Worm (Caenorhabditis elegans) whole organism, L4 larva: Measurements from ENCODE around the gene srf-3.

Experiments used
- D1046.2 ChIP-seq: fragments of 200-800 bp; sonication (Bioruptor generic); IDR thresholded peaks from 2 replicates; pipeline ENCODE4 v1.3.6; 2022; ENCODE audit warnings: missing genetic modification characterization, missing compliant biosample characterization
- T20F7.1 ChIP-seq: fragments of 200-800 bp; sonication (Bioruptor generic); optimal IDR thresholded peaks from 2 replicates; lab custom pipeline; 2018; ENCODE audit warnings: mild to moderate bottlenecking, missing genetic modification characterization, missing compliant biosample characterization
- Y5F2A.4 ChIP-seq: fragments of 200-800 bp; sonication (Bioruptor generic); optimal IDR thresholded peaks from 2 replicates; lab custom pipeline; 2018; ENCODE audit warnings: mild to moderate bottlenecking, missing genetic modification characterization, missing compliant biosample characterization
- ZK546.5 ChIP-seq, 2 experiments: sonication (generic microtip); optimal IDR thresholded peaks; 2 replicates each; lab custom pipeline; 2017; ENCODE audit warnings: missing biosample characterization in 2 of 2, missing genetic modification characterization in 2 of 2
- aha-1 ChIP-seq: fragments of 150-350 bp; peaks from one replicate; lab custom pipeline; 2014; ENCODE audit warnings: missing biosample characterization, missing genetic modification characterization
- ceh-20 ChIP-seq: fragments of 200-800 bp; sonication (Bioruptor generic); IDR thresholded peaks from 2 replicates; pipeline ENCODE4 v1.3.6; 2022; ENCODE audit warnings: missing genetic modification reagents, missing genetic modification characterization, missing compliant biosample characterization
- ceh-62 ChIP-seq: sonication (generic microtip); optimal IDR thresholded peaks from 2 replicates; lab custom pipeline; 2017; ENCODE audit warnings: missing biosample characterization, missing genetic modification characterization
- dmd-6 ChIP-seq: fragments of 200-800 bp; sonication (Bioruptor generic); IDR thresholded peaks from 2 replicates; pipeline ENCODE4 v1.3.6; 2022; ENCODE audit warnings: missing genetic modification reagents, missing genetic modification characterization, missing compliant biosample characterization
- dve-1 ChIP-seq: sonication (generic microtip); optimal IDR thresholded peaks from 2 replicates; lab custom pipeline; 2017; ENCODE audit warnings: antibody characterized with exemption, mild to moderate bottlenecking, missing genetic modification characterization, missing compliant biosample characterization; ENCODE audit not compliant: insufficient read depth
- gei-8 ChIP-seq: fragments of 200-800 bp; sonication (Bioruptor generic); optimal IDR thresholded peaks from 2 replicates; lab custom pipeline; 2018; ENCODE audit warnings: mild to moderate bottlenecking, missing genetic modification characterization, missing compliant biosample characterization
- hlh-11 ChIP-seq: fragments of 200-800 bp; sonication (Bioruptor generic); optimal IDR thresholded peaks from 2 replicates; lab custom pipeline; 2018; ENCODE audit warnings: mild to moderate bottlenecking, missing genetic modification characterization, missing compliant biosample characterization
- hlh-30 ChIP-seq: sonication (generic microtip); optimal IDR thresholded peaks from 2 replicates; lab custom pipeline; 2017; ENCODE audit warnings: antibody characterized with exemption, mild to moderate bottlenecking, missing genetic modification characterization, missing compliant biosample characterization; ENCODE audit not compliant: insufficient read depth
- hmg-1.1 ChIP-seq: fragments of 200-800 bp; sonication (Bioruptor generic); IDR thresholded peaks from 2 replicates; pipeline ENCODE4 v1.3.6; 2022; ENCODE audit warnings: missing genetic modification reagents, missing genetic modification characterization, missing compliant biosample characterization
- jun-1 ChIP-seq: fragments of 150-350 bp; optimal IDR thresholded peaks from 2 replicates; lab custom pipeline; 2014; ENCODE audit warnings: missing biosample characterization, missing genetic modification reagents, missing genetic modification characterization
- lin-1 ChIP-seq: fragments of 200-800 bp; sonication (Bioruptor generic); IDR thresholded peaks from 2 replicates; pipeline ENCODE4 v1.3.6; 2022; ENCODE audit warnings: missing genetic modification reagents, missing genetic modification characterization, missing compliant biosample characterization
- lsy-2 ChIP-seq, 2 experiments: fragments of 150-350 bp in 1 of 2; sonication (generic microtip) in 1 of 2; optimal IDR thresholded peaks; 2 replicates each; lab custom pipeline; 2014 to 2017; ENCODE audit warnings: missing biosample characterization in 2 of 2, missing genetic modification characterization in 2 of 2
- madf-9 ChIP-seq: fragments of 200-800 bp; sonication (Bioruptor generic); conservative IDR thresholded peaks from 2 replicates; pipeline ENCODE4 v1.3.6; 2022; ENCODE audit warnings: missing genetic modification reagents, missing genetic modification characterization, missing compliant biosample characterization
- mdl-1 ChIP-seq, 2 experiments: fragments of 150-350 bp in 1 of 2; sonication (generic microtip) in 1 of 2; optimal IDR thresholded peaks; 2 replicates each; lab custom pipeline; 2014 to 2017; ENCODE audit warnings: missing biosample characterization in 2 of 2, missing genetic modification characterization in 2 of 2
- mes-2 ChIP-seq: sonication (generic microtip); optimal IDR thresholded peaks from 2 replicates; lab custom pipeline; 2016; ENCODE audit warnings: missing genotype, mild to moderate bottlenecking, missing genetic modification characterization, missing compliant biosample characterization; ENCODE audit not compliant: poor library complexity, severe bottlenecking
- nhr-11 ChIP-seq: fragments of 150-350 bp; optimal IDR thresholded peaks from 2 replicates; lab custom pipeline; 2014; ENCODE audit warnings: missing biosample characterization, missing genetic modification characterization
- nhr-41 ChIP-seq: fragments of 200-800 bp; sonication (Bioruptor generic); IDR thresholded peaks from 2 replicates; pipeline ENCODE4 v1.3.6; 2022; ENCODE audit warnings: missing genetic modification reagents, missing genetic modification characterization, missing compliant biosample characterization
- nhr-48 ChIP-seq: sonication (generic microtip); optimal IDR thresholded peaks from 2 replicates; lab custom pipeline; 2016; ENCODE audit warnings: mild to moderate bottlenecking, missing genetic modification characterization, missing compliant biosample characterization
- nhr-6 ChIP-seq: fragments of 150-350 bp; optimal IDR thresholded peaks from 2 replicates; lab custom pipeline; 2014; ENCODE audit warnings: missing biosample characterization, missing genetic modification characterization
- pha-4 ChIP-seq, 2 experiments: fragments of 150-350 bp in 1 of 2; fragments of 200-800 bp in 1 of 2; sonication (Bioruptor generic) in 1 of 2; IDR thresholded peaks in 1 of 2; optimal IDR thresholded peaks in 1 of 2; 2 replicates each; pipeline versions ENCODE4 v1.3.6 to Lab custom; 2014 to 2022; ENCODE audit warnings: missing genetic modification characterization in 2 of 2, missing genetic modification reagents in 2 of 2, missing biosample characterization in 1 of 2, missing compliant biosample characterization in 1 of 2
- pqm-1 ChIP-seq: sonication (generic microtip); optimal IDR thresholded peaks from 2 replicates; lab custom pipeline; 2017; ENCODE audit warnings: missing biosample characterization, missing genetic modification characterization
- rbr-2 ChIP-seq: sonication (generic microtip); optimal IDR thresholded peaks from 2 replicates; lab custom pipeline; 2016; ENCODE audit warnings: missing genotype, missing genetic modification characterization, missing compliant biosample characterization
- saeg-2 ChIP-seq: fragments of 200-800 bp; sonication (Bioruptor generic); IDR thresholded peaks from 2 replicates; pipeline ENCODE4 v1.3.6; 2022; ENCODE audit warnings: missing genetic modification reagents, missing genetic modification characterization, missing compliant biosample characterization
- snpc-1.2 ChIP-seq: fragments of 200-800 bp; sonication (Bioruptor generic); IDR thresholded peaks from 2 replicates; pipeline ENCODE4 v1.3.6; 2022; ENCODE audit warnings: missing genetic modification reagents, missing genetic modification characterization, missing compliant biosample characterization
- spr-3 ChIP-seq: fragments of 200-800 bp; sonication (Bioruptor generic); optimal IDR thresholded peaks from 2 replicates; lab custom pipeline; 2018; ENCODE audit warnings: mild to moderate bottlenecking, missing genetic modification characterization, missing compliant biosample characterization
- tag-97 ChIP-seq: fragments of 200-800 bp; sonication (Bioruptor generic); IDR thresholded peaks from 2 replicates; pipeline ENCODE4 v1.3.6; 2022; ENCODE audit warnings: missing genetic modification characterization, missing compliant biosample characterization
- tra-1 ChIP-seq: fragments of 200-800 bp; sonication (Bioruptor generic); IDR thresholded peaks from 2 replicates; pipeline ENCODE4 v1.3.6; 2022; ENCODE audit warnings: missing genetic modification reagents, missing genetic modification characterization, missing compliant biosample characterization
- unc-62 ChIP-seq, 3 experiments: fragments of 150-350 bp in 1 of 3; sonication (generic microtip); optimal IDR thresholded peaks in 2 of 3; peaks in 1 of 3; 1 replicate in 1 of 3; 2 replicates in 2 of 3; lab custom pipeline; 2014 to 2017; ENCODE audit warnings: missing biosample characterization in 3 of 3, missing genetic modification characterization in 3 of 3, missing genetic modification reagents in 3 of 3, missing genotype in 1 of 3
- zip-11 ChIP-seq: fragments of 200-800 bp; sonication (Bioruptor generic); IDR thresholded peaks from 2 replicates; pipeline ENCODE4 v1.3.6; 2022; ENCODE audit warnings: missing genetic modification characterization, missing compliant biosample characterization

The srf-3 gene

DNA sequence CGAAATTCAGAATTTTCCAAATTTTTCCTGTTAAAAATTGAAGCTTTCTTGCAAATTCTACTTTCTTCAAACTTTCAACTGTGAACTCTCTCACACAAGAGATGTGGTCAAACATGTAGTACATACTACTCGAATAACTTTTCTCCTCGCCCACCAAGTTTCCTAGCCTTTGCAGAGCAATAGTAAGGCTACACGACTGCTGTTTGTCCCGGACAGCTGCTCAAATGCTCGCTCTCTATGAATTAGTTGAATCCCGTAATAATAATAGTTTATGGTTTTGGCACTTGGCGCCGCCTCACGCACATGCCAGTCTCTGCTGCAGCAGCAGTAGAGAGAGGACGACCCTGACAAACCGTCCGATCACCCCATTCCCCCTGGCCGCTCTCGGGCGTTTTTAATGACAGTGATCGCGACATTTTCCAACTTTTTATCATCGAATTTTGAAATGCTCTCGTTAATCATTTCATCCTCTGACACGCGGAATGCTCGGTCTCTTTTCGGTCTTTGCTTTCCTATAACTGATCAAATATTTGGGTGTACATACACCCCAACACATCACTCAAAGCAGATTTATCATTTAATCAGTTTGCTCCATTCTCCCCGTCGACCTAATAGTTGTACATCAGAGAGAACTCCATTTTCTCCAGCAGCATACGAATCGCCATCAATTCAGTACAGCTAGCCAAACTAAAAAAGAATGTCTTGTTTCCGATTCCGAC is 15.5 kb upstream of the srf-3 start (continued):
- TF ChIP-seq dve-1 (tag; lab: Kevin White, UChicago) (peak; percentile 45), snpc-1.2 (GFP tag; lab: Robert Waterston, UW) (no peak), tra-1 (peak; percentile 87; the same call in 1 of the 2 replicates), unc-62 (GFP tag; optimal IDR thresholded peaks at IDR 0.05 in 1 of 2; lab: Kevin White, UChicago) (peak in 1 of 2 experiments; percentile 8), unc-62 (tag; optimal IDR thresholded peaks at IDR 0.05; lab: Kevin White, UChicago) (no peak), ceh-62 (tag; lab: Kevin White, UChicago) (no peak), D1046.2 (GFP tag; lab: Robert Waterston, UW) (no peak), saeg-2 (GFP tag; lab: Robert Waterston, UW) (no peak), nhr-11 (tag; lab: Kevin White, UChicago) (peak; percentile 41), T20F7.1 (GFP tag; lab: Kevin White, UChicago) (peak; percentile 8), pqm-1 (tag; lab: Kevin White, UChicago) (peak; percentile 52), spr-3 (GFP tag; lab: Kevin White, UChicago) (no peak), lsy-2 (tag; optimal IDR thresholded peaks at IDR 0.05; lab: Kevin White, UChicago) (no peak), hlh-30 (peak; percentile 28), Y5F2A.4 (GFP tag; lab: Kevin White, UChicago) (no peak), hlh-11 (peak; percentile 79), mdl-1 (tag; optimal IDR thresholded peaks at IDR 0.05; lab: Kevin White, UChicago) (peak in 1 of 2 experiments; percentile 40)

DNA sequence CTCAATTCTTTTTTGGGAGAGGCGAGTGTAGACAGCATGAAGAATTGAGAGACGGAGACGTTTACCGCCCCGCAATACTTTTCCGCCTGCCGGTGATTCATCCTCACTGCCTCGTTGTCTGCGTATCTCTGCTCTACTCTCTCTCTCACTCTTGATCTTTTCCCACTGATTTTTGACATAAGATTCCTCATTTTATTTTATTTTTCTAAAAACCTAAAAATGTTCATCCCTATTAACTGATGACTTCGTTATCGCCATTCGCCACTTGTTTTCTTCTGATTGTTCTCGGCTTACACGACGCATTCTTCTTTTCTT is 14.9 kb upstream of the srf-3 start:
- TF ChIP-seq mes-2 (tag; lab: Kevin White, UChicago) (peak; percentile 56), nhr-41 (GFP tag; lab: Robert Waterston, UW) (no peak), zip-11 (GFP tag; lab: Robert Waterston, UW) (no peak), rbr-2 (tag; lab: Kevin White, UChicago) (peak; percentile 4), jun-1 (peak; percentile 15), dve-1 (tag; lab: Kevin White, UChicago) (peak; percentile 1), hmg-1.1 (0 out of 2 replicates have a peak, but pooled peaks have one; percentile 38), lsy-2 (tag; optimal IDR thresholded peaks at IDR 0.05; lab: Kevin White, UChicago) (peak in 1 of 2 experiments; percentile 6), madf-9 (0 out of 2 replicates have a peak, but pooled peaks have one; percentile 46)

DNA sequence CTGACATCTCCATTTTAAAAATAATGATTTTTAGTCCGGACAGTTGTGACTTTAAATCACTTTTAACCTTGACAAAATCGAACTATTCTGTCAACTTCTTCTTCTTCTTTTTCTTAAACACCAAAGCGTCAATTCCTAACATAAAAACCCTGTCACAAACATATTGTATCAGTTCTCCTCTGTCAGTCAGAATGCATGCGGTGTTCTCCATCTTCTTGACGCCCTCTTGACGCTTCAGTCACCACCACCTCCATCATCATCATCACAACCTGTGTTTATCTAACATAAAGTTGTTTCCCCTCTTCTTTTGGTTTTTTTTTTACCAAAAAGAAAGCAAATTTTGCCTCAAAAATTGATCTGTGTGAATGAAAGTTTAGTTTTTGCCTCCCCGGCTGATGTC is 13.9 kb upstream of the srf-3 start:
- peak; percentile 2 for TF ChIP-seq nhr-6 (tag; lab: Kevin White, UChicago)
- no peak for TF ChIP-seq T20F7.1 (GFP tag; lab: Kevin White, UChicago)
- TF ChIP-seq dve-1 (tag; lab: Kevin White, UChicago) = peak; percentile 56
- peak; percentile 81 for TF ChIP-seq aha-1 (tag; lab: Kevin White, UChicago)
- 0 out of 2 replicates have a peak, but pooled peaks have one; percentile 34 for TF ChIP-seq lin-1
- peak; percentile 2 for TF ChIP-seq mes-2 (tag; lab: Kevin White, UChicago)
- TF ChIP-seq ceh-20 (GFP tag; lab: Robert Waterston, UW) = 0 out of 2 replicates have a peak, but pooled peaks have one; percentile 11
- TF ChIP-seq hlh-30 = peak; percentile 9
- peak; percentile 6 for TF ChIP-seq hlh-11
- no peak for TF ChIP-seq gei-8 (GFP tag; lab: Kevin White, UChicago)
- TF ChIP-seq dmd-6 (GFP tag; lab: Robert Waterston, UW) = peak; percentile 96
- TF ChIP-seq ZK546.5 (tag; optimal IDR thresholded peaks at IDR 0.05; lab: Kevin White, UChicago) = no peak
- TF ChIP-seq nhr-11 (tag; lab: Kevin White, UChicago) = no peak
- peak; percentile 69; the same call in 1 of the 2 replicates for TF ChIP-seq tra-1
- peak; percentile 29 for TF ChIP-seq nhr-48 (tag; lab: Kevin White, UChicago)
- TF ChIP-seq pha-4 (GFP tag; IDR thresholded peaks at IDR 0.05; lab: Robert Waterston, UW) = peak; percentile 49; the same call in 1 of the 2 replicates
- no peak for TF ChIP-seq pha-4 (tag; optimal IDR thresholded peaks at IDR 0.05; lab: Kevin White, UChicago)
- TF ChIP-seq tag-97 (GFP tag; lab: Robert Waterston, UW) = no peak
